Worm (Caenorhabditis elegans) whole organism, L2 larva: ENCODE results near the gene fmo-3.

Experiments
- C34F6.9 ChIP-seq: fragments of 150-350 bp; optimal IDR thresholded peaks from 2 replicates; lab custom pipeline; 2014; ENCODE audit warnings: missing biosample characterization, missing genetic modification characterization
- F13H6.1 ChIP-seq: sonication (generic microtip); optimal IDR thresholded peaks from 2 replicates; lab custom pipeline; 2016; ENCODE audit warnings: missing genetic modification characterization, missing compliant biosample characterization
- Y55F3AM.14 ChIP-seq: fragments of 200-800 bp; sonication (Bioruptor generic); optimal IDR thresholded peaks from 2 replicates; lab custom pipeline; 2018; ENCODE audit warnings: mild to moderate bottlenecking, missing genetic modification characterization, missing compliant biosample characterization
- ZK546.5 ChIP-seq: sonication (generic microtip); optimal IDR thresholded peaks from 2 replicates; lab custom pipeline; 2017; ENCODE audit warnings: missing biosample characterization, missing genetic modification characterization
- alr-1 ChIP-seq: fragments of 150-350 bp; optimal IDR thresholded peaks from 2 replicates; lab custom pipeline; 2014; ENCODE audit warnings: missing biosample characterization, missing genetic modification characterization
- aly-2 ChIP-seq: fragments of 150-350 bp; optimal IDR thresholded peaks from 2 replicates; lab custom pipeline; 2014; ENCODE audit warnings: missing biosample characterization, missing genetic modification characterization
- ceh-16 ChIP-seq: fragments of 150-350 bp; optimal IDR thresholded peaks from 2 replicates; lab custom pipeline; 2014; ENCODE audit warnings: missing biosample characterization, missing genetic modification characterization
- ceh-82 ChIP-seq: fragments of 150-350 bp; optimal IDR thresholded peaks from 2 replicates; lab custom pipeline; 2014; ENCODE audit warnings: missing biosample characterization, missing genetic modification characterization
- crh-2 ChIP-seq: sonication (generic microtip); optimal IDR thresholded peaks from 2 replicates; lab custom pipeline; 2017; ENCODE audit warnings: missing biosample characterization, missing genetic modification characterization
- dmd-4 ChIP-seq: sonication (generic microtip); optimal IDR thresholded peaks from 2 replicates; lab custom pipeline; 2017; ENCODE audit warnings: missing biosample characterization, missing genetic modification characterization
- egl-27 ChIP-seq: sonication (generic microtip); optimal IDR thresholded peaks from 3 replicates; lab custom pipeline; 2017; ENCODE audit warnings: missing biosample characterization, missing genetic modification reagents, missing genetic modification characterization
- elt-1 ChIP-seq: fragments of 150-350 bp; optimal IDR thresholded peaks from 2 replicates; lab custom pipeline; 2014; ENCODE audit warnings: missing biosample characterization, missing genetic modification characterization
- elt-3 ChIP-seq: sonication (generic microtip); optimal IDR thresholded peaks from 2 replicates; lab custom pipeline; 2017; ENCODE audit warnings: missing biosample characterization, missing genetic modification characterization
- fos-1 ChIP-seq: fragments of 150-350 bp; optimal IDR thresholded peaks from 2 replicates; lab custom pipeline; 2014; ENCODE audit warnings: missing biosample characterization, missing genetic modification characterization
- gmeb-1 ChIP-seq: fragments of 150-350 bp; optimal IDR thresholded peaks from 2 replicates; lab custom pipeline; 2014; ENCODE audit warnings: missing biosample characterization, missing genetic modification characterization
- lsy-2 ChIP-seq, 2 experiments: fragments of 150-350 bp in 1 of 2; sonication (generic microtip) in 1 of 2; optimal IDR thresholded peaks; 2 replicates each; lab custom pipeline; 2014 to 2017; ENCODE audit warnings: missing biosample characterization in 2 of 2, missing genetic modification characterization in 2 of 2
- mab-5 ChIP-seq: fragments of 150-350 bp; optimal IDR thresholded peaks from 2 replicates; lab custom pipeline; 2014; ENCODE audit warnings: missing biosample characterization, missing genetic modification characterization
- mbf-1 ChIP-seq: sonication (generic microtip); optimal IDR thresholded peaks from 2 replicates; lab custom pipeline; 2017; ENCODE audit warnings: missing biosample characterization, missing genetic modification characterization
- mdl-1 ChIP-seq, 2 experiments: fragments of 150-350 bp in 1 of 2; sonication (generic microtip) in 1 of 2; optimal IDR thresholded peaks; 2 replicates each; lab custom pipeline; 2017; ENCODE audit warnings: missing biosample characterization in 2 of 2, missing genetic modification characterization in 2 of 2
- nhr-10 ChIP-seq: sonication (generic microtip); optimal IDR thresholded peaks from 2 replicates; lab custom pipeline; 2017; ENCODE audit warnings: missing biosample characterization, missing genetic modification characterization
- nhr-11 ChIP-seq: fragments of 150-350 bp; optimal IDR thresholded peaks from 2 replicates; lab custom pipeline; 2014; ENCODE audit warnings: missing biosample characterization, missing genetic modification characterization
- nhr-129 ChIP-seq: fragments of 150-350 bp; optimal IDR thresholded peaks from 2 replicates; lab custom pipeline; 2014; ENCODE audit warnings: missing biosample characterization, missing genetic modification characterization
- nhr-21 ChIP-seq: fragments of 150-350 bp; optimal IDR thresholded peaks from 2 replicates; lab custom pipeline; 2014; ENCODE audit warnings: missing biosample characterization, missing genetic modification characterization
- nhr-23 ChIP-seq: fragments of 150-350 bp; optimal IDR thresholded peaks from 2 replicates; lab custom pipeline; 2014; ENCODE audit warnings: missing biosample characterization, missing genetic modification reagents, missing genetic modification characterization
- nhr-237 ChIP-seq: fragments of 150-350 bp; optimal IDR thresholded peaks from 2 replicates; lab custom pipeline; 2014; ENCODE audit warnings: missing biosample characterization, missing genetic modification characterization
- nhr-25 ChIP-seq: fragments of 150-350 bp; sonication (generic microtip); optimal IDR thresholded peaks from 3 replicates; lab custom pipeline; 2014; ENCODE audit warnings: missing biosample characterization, missing genetic modification characterization
- nhr-77 ChIP-seq: fragments of 150-350 bp; optimal IDR thresholded peaks from 2 replicates; lab custom pipeline; 2014; ENCODE audit warnings: missing biosample characterization, missing genetic modification characterization
- sem-4 ChIP-seq: fragments of 150-350 bp; optimal IDR thresholded peaks from 2 replicates; lab custom pipeline; 2014; ENCODE audit warnings: missing biosample characterization, missing genetic modification reagents, missing genetic modification characterization
- skn-1 ChIP-seq: sonication (generic microtip); optimal IDR thresholded peaks from 2 replicates; lab custom pipeline; 2017; ENCODE audit warnings: missing biosample characterization, missing genetic modification characterization
- sma-3 ChIP-seq: sonication (generic microtip); optimal IDR thresholded peaks from 2 replicates; lab custom pipeline; 2016; ENCODE audit warnings: missing genetic modification reagents, missing genetic modification characterization, missing compliant biosample characterization
- sma-9 ChIP-seq, 2 experiments: fragments of 150-350 bp in 1 of 2; sonication (generic microtip) in 1 of 2; optimal IDR thresholded peaks; 2 replicates each; lab custom pipeline; 2014 to 2016; ENCODE audit warnings: missing genetic modification characterization in 2 of 2, mild to moderate bottlenecking in 1 of 2, missing biosample characterization in 1 of 2, missing compliant biosample characterization in 1 of 2, missing genetic modification reagents in 1 of 2, moderate library complexity in 1 of 2
- snpc-4 ChIP-seq: fragments of 150-350 bp; optimal IDR thresholded peaks from 2 replicates; lab custom pipeline; 2014; ENCODE audit warnings: missing biosample characterization, missing genetic modification characterization
- unc-62 ChIP-seq: fragments of 150-350 bp; optimal IDR thresholded peaks from 2 replicates; lab custom pipeline; 2014; ENCODE audit warnings: missing biosample characterization, missing genetic modification reagents, missing genetic modification characterization
- ztf-1 ChIP-seq: fragments of 200-800 bp; sonication (Bioruptor generic); conservative IDR thresholded peaks from 2 replicates; pipeline ENCODE4 v1.3.6; 2022; ENCODE audit warnings: missing genetic modification characterization, missing compliant biosample characterization
- ztf-4 ChIP-seq: fragments of 150-350 bp; optimal IDR thresholded peaks from 2 replicates; lab custom pipeline; 2014; ENCODE audit warnings: missing biosample characterization, missing genetic modification characterization

fmo-3 gene

DNA sequence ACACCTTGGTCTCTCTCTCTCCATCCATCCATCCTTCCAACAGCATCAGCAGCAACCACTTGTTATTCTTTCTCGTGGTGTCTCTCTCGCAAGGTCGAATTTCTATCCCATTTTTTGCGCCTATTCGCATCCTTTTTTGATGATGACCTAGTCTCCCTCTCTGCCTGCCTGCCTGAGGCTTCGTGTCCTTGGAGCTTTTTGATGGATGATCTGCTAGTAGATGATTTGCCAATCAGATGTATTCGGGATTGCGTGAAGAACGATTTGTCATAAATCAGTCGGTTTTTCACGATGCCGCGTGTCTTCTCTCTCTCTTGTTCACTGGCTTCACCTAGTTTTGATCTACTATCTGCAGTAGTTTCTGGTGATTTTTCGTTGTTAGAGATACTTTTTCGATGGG, 33.2 kb upstream of the fmo-3 start:
- TF ChIP-seq mdl-1 (tag; optimal IDR thresholded peaks at IDR 0.05; lab: Kevin White, UChicago) (no peak), fos-1 (tag; lab: Kevin White, UChicago) (no peak), crh-2 (tag; lab: Kevin White, UChicago) (no peak), nhr-129 (tag; lab: Kevin White, UChicago) (peak; percentile 7), unc-62 (no peak), nhr-11 (no peak), mbf-1 (tag; lab: Kevin White, UChicago) (no peak), dmd-4 (tag; lab: Kevin White, UChicago) (no peak), snpc-4 (tag; lab: Kevin White, UChicago) (no peak), sma-3 (GFP tag; lab: Kevin White, UChicago) (peak; percentile 11), nhr-23 (tag; lab: Kevin White, UChicago) (no peak), gmeb-1 (no peak), mab-5 (tag; lab: Kevin White, UChicago) (no peak), nhr-77 (tag; lab: Kevin White, UChicago) (no peak), F13H6.1 (tag; lab: Kevin White, UChicago) (no peak), nhr-10 (tag; lab: Kevin White, UChicago) (no peak), nhr-25 (tag; lab: Kevin White, UChicago) (peak; percentile 30)

- no peak for TF ChIP-seq mdl-1 (tag; optimal IDR thresholded peaks at IDR 0.05; lab: Kevin White, UChicago)
- TF ChIP-seq sem-4 (tag; lab: Kevin White, UChicago) = no peak
These were observed 27.8 kb upstream of the fmo-3 start for ce11 chrIII:10666640-10667039.

- no peak for TF ChIP-seq egl-27
- TF ChIP-seq crh-2 (tag; lab: Kevin White, UChicago) = no peak
- no peak for TF ChIP-seq sma-9 (GFP tag; optimal IDR thresholded peaks at IDR 0.05; lab: Kevin White, UChicago)
- no peak for TF ChIP-seq sma-9 (tag; optimal IDR thresholded peaks at IDR 0.05; lab: Kevin White, UChicago)
- TF ChIP-seq Y55F3AM.14 (GFP tag; lab: Kevin White, UChicago) = no peak
- no peak for TF ChIP-seq nhr-25 (tag; lab: Kevin White, UChicago)
- no peak for TF ChIP-seq skn-1 (tag; lab: Kevin White, UChicago)
- TF ChIP-seq gmeb-1 = no peak
- no peak for TF ChIP-seq ceh-82
- TF ChIP-seq alr-1 (tag; lab: Kevin White, UChicago) = no peak
- TF ChIP-seq mab-5 (tag; lab: Kevin White, UChicago) = no peak
- TF ChIP-seq ztf-1 (GFP tag; lab: Robert Waterston, UW) = no peak
- no peak for TF ChIP-seq nhr-237 (tag; lab: Kevin White, UChicago)
- TF ChIP-seq aly-2 (tag; lab: Kevin White, UChicago) = no peak
These were observed 22.6 kb upstream of the fmo-3 start for ce11 chrIII:10671894-10672293.

ce11 chrIII:10678971-10679370, 15.5 kb upstream of the fmo-3 start, which contains the start of gene Y39A1A.16:
Gene Y39A1A.16 (plus strand): TSS chrIII:10679271.
- no peak for TF ChIP-seq ceh-16 (tag; lab: Kevin White, UChicago)
- no peak for TF ChIP-seq F13H6.1 (tag; lab: Kevin White, UChicago)
- TF ChIP-seq dmd-4 (tag; lab: Kevin White, UChicago) = no peak
- TF ChIP-seq mab-5 (tag; lab: Kevin White, UChicago) = no peak
- TF ChIP-seq nhr-21 (tag; lab: Kevin White, UChicago) = no peak
- no peak for TF ChIP-seq ZK546.5 (tag; lab: Kevin White, UChicago)
- TF ChIP-seq nhr-11 = no peak
- no peak for TF ChIP-seq skn-1 (tag; lab: Kevin White, UChicago)
- TF ChIP-seq fos-1 (tag; lab: Kevin White, UChicago) = no peak
- no peak for TF ChIP-seq C34F6.9 (tag; lab: Kevin White, UChicago)
- TF ChIP-seq nhr-25 (tag; lab: Kevin White, UChicago) = no peak
- TF ChIP-seq, all 48 proteins: peak for 0

DNA sequence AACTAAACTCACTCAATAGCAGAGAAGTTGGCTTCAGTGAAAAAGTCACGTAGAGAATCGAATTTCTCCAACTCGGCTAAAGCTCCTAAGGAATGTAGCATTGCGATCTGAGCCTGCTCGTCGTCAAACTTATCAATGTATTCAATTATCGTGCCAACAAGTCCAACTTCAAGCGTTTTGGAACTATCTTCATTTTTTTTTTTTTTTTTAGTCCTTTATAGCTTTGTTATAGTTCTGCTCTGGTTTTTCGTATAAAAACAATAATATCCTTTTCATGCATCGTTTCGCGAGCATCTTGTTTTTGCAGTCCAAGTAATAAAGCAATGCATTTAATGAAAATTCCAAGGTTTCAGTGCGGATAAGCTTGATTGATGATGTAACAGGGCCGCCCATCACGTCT, 5.4 kb upstream of the fmo-3 start, which contains the start of gene Y39A1A.31:
Gene Y39A1A.31 (minus strand): TSS at position 101 of the 400 bp plus-strand sequence.
- no peak for TF ChIP-seq lsy-2 (tag; optimal IDR thresholded peaks at IDR 0.05; lab: Kevin White, UChicago)
- no peak for TF ChIP-seq elt-1 (tag; lab: Kevin White, UChicago)
- no peak for TF ChIP-seq ztf-4 (tag; lab: Kevin White, UChicago)
- TF ChIP-seq elt-3 (tag; lab: Kevin White, UChicago) = no peak
- TF ChIP-seq, all 48 proteins: peak for 0
